Worm (Caenorhabditis elegans): ENCODE results near the gene Y73F8A.5.
"Not testable (repeated sequence)": the region's sequence is repeated elsewhere in the genome, so short reads cannot be mapped to it uniquely, and the experiment has no call there.

- TF ChIP-seq nhr-237 (tag; optimal IDR thresholded peaks at IDR 0.05); pha-4 (GFP tag; IDR thresholded peaks at IDR 0.05); pha-4 (tag; optimal IDR thresholded peaks at IDR 0.05); unc-62 (GFP tag; optimal IDR thresholded peaks at IDR 0.05 in 1 of 2); unc-62 (tag; optimal IDR thresholded peaks at IDR 0.05); daf-12 (tag; optimal IDR thresholded peaks at IDR 0.05); nhr-102 (tag; optimal IDR thresholded peaks at IDR 0.05); fkh-10 (GFP tag; optimal IDR thresholded peaks at IDR 0.05); ceh-28 (tag; optimal IDR thresholded peaks at IDR 0.05); lim-7 (GFP tag; IDR thresholded peaks at IDR 0.05): not testable (repeated sequence)
These were observed 41.5 kb upstream of the Y73F8A.5 start for ce11 chrIV:15218107-15218657.
